Worm (Caenorhabditis elegans): ENCODE data around the gene repo-1.

repo-1 gene

ce11 chrIV:12105558-12105957 is 21.3 kb downstream of the repo-1 start, which contains the start of gene M18.3:
TSS of gene M18.3 (plus strand) at chrIV:12105858.
- no peak for TF ChIP-seq mdl-1 (tag; optimal IDR thresholded peaks at IDR 0.05)
- TF ChIP-seq C34B4.2 (tag; optimal IDR thresholded peaks at IDR 0.05) = no peak
- TF ChIP-seq unc-98 (GFP tag; IDR thresholded peaks at IDR 0.05) = no peak
- TF ChIP-seq jun-1 (tag; optimal IDR thresholded peaks at IDR 0.05) = no peak
- TF ChIP-seq efl-3 (GFP tag; optimal IDR thresholded peaks at IDR 0.05) = no peak
- no peak for TF ChIP-seq xbp-1 (tag; optimal IDR thresholded peaks at IDR 0.05)
- no peak for TF ChIP-seq nhr-77 (tag; optimal IDR thresholded peaks at IDR 0.05)
- TF ChIP-seq aha-1 (tag; optimal IDR thresholded peaks at IDR 0.05) = no peak
- no peak for TF ChIP-seq vab-15 (tag; optimal IDR thresholded peaks at IDR 0.05)
- TF ChIP-seq ceh-82 (tag; optimal IDR thresholded peaks at IDR 0.05) = no peak
- no peak for TF ChIP-seq egl-13 (tag; optimal IDR thresholded peaks at IDR 0.05)
- TF ChIP-seq Y116A8C.19 (tag; optimal IDR thresholded peaks at IDR 0.05; ENCODE audit: borderline replicate concordance) = no peak
- TF ChIP-seq sptf-1 (tag; optimal IDR thresholded peaks at IDR 0.05) = no peak
- TF ChIP-seq ztf-11 (tag; optimal IDR thresholded peaks at IDR 0.05) = no peak
- TF ChIP-seq fkh-4 (tag; optimal IDR thresholded peaks at IDR 0.05; ENCODE audit: borderline replicate concordance) = no peak
- no peak for TF ChIP-seq nhr-12 (tag; optimal IDR thresholded peaks at IDR 0.05)

ce11 chrIV:12108984-12109657 is 24.8 kb downstream of the repo-1 start:
- TF ChIP-seq nhr-20 (tag; optimal IDR thresholded peaks at IDR 0.05) (no peak), C04F5.9 (tag; optimal IDR thresholded peaks at IDR 0.05) (no peak), pqm-1 (tag; optimal IDR thresholded peaks at IDR 0.05) (no peak), jun-1 (tag; optimal IDR thresholded peaks at IDR 0.05) (no peak)

ce11 chrIV:12109743-12110142 is 25.5 kb downstream of the repo-1 start:
- no peak for TF ChIP-seq fkh-8 (tag; optimal IDR thresholded peaks at IDR 0.05)
- TF ChIP-seq rnt-1 (tag; optimal IDR thresholded peaks at IDR 0.05) = no peak
- TF ChIP-seq fkh-10 (GFP tag; optimal IDR thresholded peaks at IDR 0.05) = no peak
- no peak for TF ChIP-seq irx-1 (tag; optimal IDR thresholded peaks at IDR 0.05)
- no peak for TF ChIP-seq snu-23 (GFP tag; optimal IDR thresholded peaks at IDR 0.05)
- no peak for TF ChIP-seq unc-86 (tag; optimal IDR thresholded peaks at IDR 0.05)
- TF ChIP-seq tlp-1 (tag; optimal IDR thresholded peaks at IDR 0.05) = no peak
- TF ChIP-seq lin-13 (GFP tag; optimal IDR thresholded peaks at IDR 0.05) = no peak
- no peak for TF ChIP-seq hlh-17 (GFP tag; optimal IDR thresholded peaks at IDR 0.05; ENCODE audit: borderline replicate concordance)

ce11 chrIV:12110339-12110738 is 26.1 kb downstream of the repo-1 start, which contains the start of gene col-129:
TSS of gene col-129 (minus strand) at chrIV:12110439.
- no peak for TF ChIP-seq aha-1 (tag; optimal IDR thresholded peaks at IDR 0.05)
- no peak for TF ChIP-seq nhr-76 (tag; optimal IDR thresholded peaks at IDR 0.05)

- TF ChIP-seq fkh-10 (GFP tag; optimal IDR thresholded peaks at IDR 0.05) (no peak), pax-3 (tag; optimal IDR thresholded peaks at IDR 0.05) (no peak), lsy-2 (tag; optimal IDR thresholded peaks at IDR 0.05) (no peak), nhr-77 (tag; optimal IDR thresholded peaks at IDR 0.05) (no peak), C34B4.2 (tag; optimal IDR thresholded peaks at IDR 0.05) (no peak), swsn-7 (tag; optimal IDR thresholded peaks at IDR 0.05) (no peak)
Measured at ce11 chrIV:12111477-12111876, 27.2 kb downstream of the repo-1 start, which contains the start of gene dlc-2. TSS of gene dlc-2 (minus strand) at chrIV:12111577.

ce11 chrIV:12113056-12113455 is 28.8 kb downstream of the repo-1 start:
- peak; percentile 67 for TF ChIP-seq nhr-71 (tag; optimal IDR thresholded peaks at IDR 0.05)
- no peak for TF ChIP-seq mef-2 (tag; optimal IDR thresholded peaks at IDR 0.05)
- no peak for TF ChIP-seq snpc-4 (tag; optimal IDR thresholded peaks at IDR 0.05)
- no peak for TF ChIP-seq ets-5 (GFP tag; IDR thresholded peaks at IDR 0.05)
- TF ChIP-seq aha-1 (tag; optimal IDR thresholded peaks at IDR 0.05) = no peak
- no peak for TF ChIP-seq ces-1 (GFP tag; optimal IDR thresholded peaks at IDR 0.05)
- TF ChIP-seq lin-14 (GFP tag; optimal IDR thresholded peaks at IDR 0.05) = peak; percentile 82
- no peak for TF ChIP-seq hlh-17 (GFP tag; optimal IDR thresholded peaks at IDR 0.05; ENCODE audit: borderline replicate concordance)
- no peak for TF ChIP-seq nhr-77 (tag; optimal IDR thresholded peaks at IDR 0.05)
- peak; percentile 34 for TF ChIP-seq nhr-19 (GFP tag; conservative IDR thresholded peaks at IDR 0.05)
- no peak for TF ChIP-seq ceh-88 (GFP tag; IDR thresholded peaks at IDR 0.05)
- no peak for TF ChIP-seq elt-3 (tag; optimal IDR thresholded peaks at IDR 0.05)
- no peak for TF ChIP-seq lin-39 (tag; optimal IDR thresholded peaks at IDR 0.05)
- peak; percentile 8 for TF ChIP-seq mep-1 (tag; optimal IDR thresholded peaks at IDR 0.05)
- no peak for TF ChIP-seq Y116A8C.19 (tag; optimal IDR thresholded peaks at IDR 0.05; ENCODE audit: borderline replicate concordance)
- TF ChIP-seq tbx-2 (tag; optimal IDR thresholded peaks at IDR 0.05) = no peak
